Worm (Caenorhabditis elegans): ENCODE measurements around the gene sel-13.

- no peak for TF ChIP-seq ceh-9 (tag; optimal IDR thresholded peaks at IDR 0.05)
- no peak for TF ChIP-seq nhr-11 (tag; optimal IDR thresholded peaks at IDR 0.05)
- no peak for TF ChIP-seq nhr-43 (tag; optimal IDR thresholded peaks at IDR 0.05; ENCODE audit: poor library complexity, severe bottlenecking)
- no peak for TF ChIP-seq R02D3.7 (tag; optimal IDR thresholded peaks at IDR 0.05)
- TF ChIP-seq fkh-10 (GFP tag; optimal IDR thresholded peaks at IDR 0.05), result no peak
- TF ChIP-seq jun-1 (tag; optimal IDR thresholded peaks at IDR 0.05), result no peak
- TF ChIP-seq elt-3 (tag; optimal IDR thresholded peaks at IDR 0.05), result no peak
- no peak for TF ChIP-seq zag-1 (tag; optimal IDR thresholded peaks at IDR 0.05)
- no peak for TF ChIP-seq nhr-28 (tag; optimal IDR thresholded peaks at IDR 0.05)
- TF ChIP-seq ceh-16 (tag; optimal IDR thresholded peaks at IDR 0.05), result no peak
Measured at ce11 chrIII:4740820-4741219, 40.8 kb upstream of the sel-13 start.
